Worm (Caenorhabditis elegans) whole organism, young adult: ENCODE measurements around the gene F43C11.16.

Experiments used
- B0019.2 ChIP-seq: fragments of 200-800 bp; sonication (Bioruptor generic); conservative IDR thresholded peaks from 2 replicates; pipeline ENCODE4 v1.3.6; 2022; ENCODE audit warnings: missing genetic modification reagents, missing genetic modification characterization, missing compliant biosample characterization
- B0035.1 ChIP-seq: sonication (generic microtip); optimal IDR thresholded peaks from 2 replicates; lab custom pipeline; 2016; ENCODE audit warnings: missing genetic modification characterization, mild to moderate bottlenecking, missing compliant biosample characterization, missing genotype, missing genetic modification reagents
- F49E8.2 ChIP-seq: sonication (generic microtip); optimal IDR thresholded peaks from 3 replicates; lab custom pipeline; 2017; ENCODE audit warnings: missing genetic modification characterization, mild to moderate bottlenecking, missing compliant biosample characterization, antibody characterized with exemption, moderate library complexity; ENCODE audit not compliant: insufficient read depth
- F57A8.1 ChIP-seq: fragments of 200-800 bp; sonication (Bioruptor generic); optimal IDR thresholded peaks from 2 replicates; lab custom pipeline; 2018; ENCODE audit warnings: mild to moderate bottlenecking, missing genetic modification characterization, moderate library complexity, missing compliant biosample characterization
- T26A5.8 ChIP-seq: sonication (generic microtip); optimal IDR thresholded peaks from 2 replicates; lab custom pipeline; 2016; ENCODE audit warnings: missing genetic modification characterization, missing compliant biosample characterization
- Y53F4B.3 ChIP-seq: fragments of 200-800 bp; sonication (Bioruptor generic); IDR thresholded peaks from 2 replicates; pipeline ENCODE4 v1.3.6; 2022; ENCODE audit warnings: missing genetic modification reagents, missing genetic modification characterization, missing compliant biosample characterization
- Y56A3A.18 ChIP-seq: fragments of 200-800 bp; sonication (Bioruptor generic); IDR thresholded peaks from 2 replicates; pipeline ENCODE4 v1.3.6; 2022; ENCODE audit warnings: missing genetic modification reagents, missing genetic modification characterization, missing compliant biosample characterization
- Y79H2A.3 ChIP-seq: fragments of 200-800 bp; sonication (Bioruptor generic); conservative IDR thresholded peaks from 2 replicates; pipeline ENCODE4 v1.3.6; 2022; ENCODE audit warnings: missing genetic modification reagents, missing genetic modification characterization, missing compliant biosample characterization
- ama-1 ChIP-seq, 3 experiments: fragments of 150-350 bp in 1 of 3; sonication (generic microtip) in 2 of 3; optimal IDR thresholded peaks; 2 replicates each; lab custom pipeline; 2014 to 2018; ENCODE audit warnings: missing biosample characterization in 2 of 3, missing genetic modification characterization in 2 of 3, missing genetic modification reagents in 2 of 3
- ceh-79 ChIP-seq: sonication (generic microtip); optimal IDR thresholded peaks from 2 replicates; lab custom pipeline; 2017; ENCODE audit warnings: mild to moderate bottlenecking, missing genetic modification characterization, missing compliant biosample characterization
- chd-7 ChIP-seq: sonication (generic microtip); optimal IDR thresholded peaks from 2 replicates; lab custom pipeline; 2016; ENCODE audit warnings: mild to moderate bottlenecking, missing genetic modification characterization, moderate library complexity, missing compliant biosample characterization
- die-1 ChIP-seq: sonication (generic microtip); optimal IDR thresholded peaks from 2 replicates; lab custom pipeline; 2016; ENCODE audit warnings: missing genotype, mild to moderate bottlenecking, missing genetic modification characterization, missing compliant biosample characterization
- dpff-1 ChIP-seq: sonication (generic microtip); optimal IDR thresholded peaks from 2 replicates; lab custom pipeline; 2017; ENCODE audit warnings: mild to moderate bottlenecking, missing genetic modification characterization, missing compliant biosample characterization
- hmg-20 ChIP-seq: fragments of 200-800 bp; sonication (Bioruptor generic); IDR thresholded peaks from 2 replicates; pipeline ENCODE4 v1.3.6; 2022; ENCODE audit warnings: missing genetic modification reagents, missing genetic modification characterization, missing compliant biosample characterization
- hrde-1 ChIP-seq: sonication (generic microtip); optimal IDR thresholded peaks from 2 replicates; lab custom pipeline; 2016; ENCODE audit warnings: missing genetic modification characterization, mild to moderate bottlenecking, missing compliant biosample characterization, moderate library complexity, missing genotype, missing genetic modification reagents, borderline replicate concordance
- lag-1 ChIP-seq: fragments of 200-800 bp; sonication (Bioruptor generic); IDR thresholded peaks from 2 replicates; pipeline ENCODE4 v1.3.6; 2022; ENCODE audit warnings: missing genetic modification reagents, missing genetic modification characterization, missing compliant biosample characterization
- let-526 ChIP-seq: fragments of 200-800 bp; sonication (Bioruptor generic); IDR thresholded peaks from 2 replicates; pipeline ENCODE4 v1.3.6; 2022; ENCODE audit warnings: missing genetic modification reagents, missing genetic modification characterization, missing compliant biosample characterization
- lin-35 ChIP-seq, 3 experiments: fragments of 150-350 bp in 2 of 3; sonication (generic microtip) in 1 of 3; optimal IDR thresholded peaks; 2 replicates each; lab custom pipeline; 2014 to 2018; ENCODE audit warnings: missing biosample characterization in 3 of 3, missing genetic modification characterization in 3 of 3, missing genetic modification reagents in 3 of 3
- lin-54 ChIP-seq: fragments of 200-800 bp; sonication (Bioruptor generic); optimal IDR thresholded peaks from 2 replicates; lab custom pipeline; 2018; ENCODE audit warnings: mild to moderate bottlenecking, missing genetic modification characterization, missing compliant biosample characterization
- lir-1 ChIP-seq: fragments of 200-800 bp; sonication (Bioruptor generic); conservative IDR thresholded peaks from 2 replicates; pipeline ENCODE4 v1.3.6; 2022; ENCODE audit warnings: missing genetic modification reagents, missing genetic modification characterization, missing compliant biosample characterization
- madf-6 ChIP-seq: fragments of 200-800 bp; sonication (Bioruptor generic); IDR thresholded peaks from 2 replicates; pipeline ENCODE4 v1.3.6; 2022; ENCODE audit warnings: missing genetic modification reagents, missing genetic modification characterization, missing compliant biosample characterization
- madf-8 ChIP-seq: fragments of 200-800 bp; sonication (Bioruptor generic); conservative IDR thresholded peaks from 2 replicates; pipeline ENCODE4 v1.3.6; 2022; ENCODE audit warnings: missing genetic modification reagents, missing genetic modification characterization, missing compliant biosample characterization
- mcd-1 ChIP-seq: fragments of 200-800 bp; sonication (Bioruptor generic); IDR thresholded peaks from 2 replicates; pipeline ENCODE4 v1.3.6; 2022; ENCODE audit warnings: missing genetic modification reagents, missing genetic modification characterization, missing compliant biosample characterization
- nfya-1 ChIP-seq: sonication (generic microtip); optimal IDR thresholded peaks from 2 replicates; lab custom pipeline; 2017; ENCODE audit warnings: antibody characterized with exemption, missing compliant biosample characterization, missing genetic modification characterization, borderline replicate concordance; ENCODE audit not compliant: insufficient read depth
- nfya-2 ChIP-seq: fragments of 200-800 bp; sonication (Bioruptor generic); IDR thresholded peaks from 2 replicates; pipeline ENCODE4 v1.3.6; 2022; ENCODE audit warnings: missing genetic modification reagents, missing genetic modification characterization, missing compliant biosample characterization
- nhr-120 ChIP-seq: fragments of 200-800 bp; sonication (Bioruptor generic); IDR thresholded peaks from 2 replicates; pipeline ENCODE4 v1.3.6; 2022; ENCODE audit warnings: missing genetic modification characterization, missing compliant biosample characterization
- nhr-80 ChIP-seq: sonication (generic microtip); optimal IDR thresholded peaks from 2 replicates; lab custom pipeline; 2016; ENCODE audit warnings: missing genetic modification characterization, missing compliant biosample characterization
- somi-1 ChIP-seq: fragments of 200-800 bp; sonication (Bioruptor generic); optimal IDR thresholded peaks from 2 replicates; lab custom pipeline; 2018; ENCODE audit warnings: mild to moderate bottlenecking, missing genetic modification characterization, missing compliant biosample characterization
- sptf-2 ChIP-seq: fragments of 200-800 bp; sonication (Bioruptor generic); optimal IDR thresholded peaks from 2 replicates; lab custom pipeline; 2018; ENCODE audit warnings: mild to moderate bottlenecking, missing genetic modification characterization, missing compliant biosample characterization
- tlf-1 ChIP-seq: fragments of 200-800 bp; sonication (Bioruptor generic); optimal IDR thresholded peaks from 2 replicates; lab custom pipeline; 2018; ENCODE audit warnings: mild to moderate bottlenecking, missing genetic modification characterization, missing compliant biosample characterization
- unc-62 ChIP-seq: fragments of 150-350 bp; optimal IDR thresholded peaks from 2 replicates; lab custom pipeline; 2014; ENCODE audit warnings: missing biosample characterization, missing genetic modification reagents, missing genetic modification characterization
- zfh-2 ChIP-seq: fragments of 200-800 bp; sonication (Bioruptor generic); conservative IDR thresholded peaks from 2 replicates; pipeline ENCODE4 v1.3.6; 2022; ENCODE audit warnings: missing genetic modification reagents, missing genetic modification characterization, missing compliant biosample characterization
- zim-3 ChIP-seq: sonication (generic microtip); optimal IDR thresholded peaks from 2 replicates; lab custom pipeline; 2017; ENCODE audit warnings: mild to moderate bottlenecking, missing genetic modification characterization, moderate library complexity, missing compliant biosample characterization
- ztf-25 ChIP-seq: fragments of 200-800 bp; sonication (Bioruptor generic); IDR thresholded peaks from 2 replicates; pipeline ENCODE4 v1.3.6; 2022; ENCODE audit warnings: missing genetic modification reagents, missing genetic modification characterization, missing compliant biosample characterization

Gene F43C11.16

DNA sequence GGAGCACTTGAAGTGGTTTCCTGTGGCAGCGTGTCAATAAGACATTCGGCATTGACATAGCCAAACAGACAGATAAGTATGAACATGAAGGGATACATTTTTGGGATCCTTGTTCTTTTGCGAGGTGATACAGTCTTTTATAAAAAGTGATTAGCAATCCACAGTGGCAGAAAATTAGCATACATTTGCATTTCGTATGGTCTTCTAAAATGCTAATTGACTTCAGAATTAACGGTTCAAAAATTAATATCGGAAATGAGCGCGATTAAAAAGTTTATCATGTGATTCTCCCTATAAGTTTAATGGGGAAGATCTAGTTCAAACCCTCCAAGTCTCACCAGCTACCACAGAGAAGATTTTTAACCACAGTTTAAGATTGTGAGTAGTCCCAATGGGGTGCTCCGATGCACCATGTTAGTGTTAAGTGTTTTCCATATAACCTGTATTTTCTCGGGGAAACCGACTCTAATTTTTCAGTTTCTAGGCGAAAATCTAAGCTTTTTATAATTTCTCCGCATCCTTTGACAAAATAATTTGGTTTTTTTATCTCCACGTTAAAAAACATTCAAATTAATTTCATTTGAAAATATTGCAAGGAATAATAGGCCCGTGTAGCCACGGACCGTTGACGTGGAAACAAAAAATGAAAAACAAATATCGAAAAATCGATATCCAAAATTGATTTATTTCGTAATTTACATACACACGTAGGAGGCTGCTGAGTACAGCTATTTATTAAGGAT, 6.9 kb upstream of the F43C11.16 start, which contains the start of the genes F43C11.12 and F16G10.5:
F43C11.12 (minus strand) TSS at position 101 of the 743 bp plus-strand sequence.
F16G10.5 (plus strand) TSS at position 693 of the 743 bp plus-strand sequence.
- TF ChIP-seq sptf-2 (GFP tag; lab: Kevin White, UChicago) (no peak), somi-1 (no peak), nhr-80 (tag; lab: Kevin White, UChicago) (no peak)

DNA sequence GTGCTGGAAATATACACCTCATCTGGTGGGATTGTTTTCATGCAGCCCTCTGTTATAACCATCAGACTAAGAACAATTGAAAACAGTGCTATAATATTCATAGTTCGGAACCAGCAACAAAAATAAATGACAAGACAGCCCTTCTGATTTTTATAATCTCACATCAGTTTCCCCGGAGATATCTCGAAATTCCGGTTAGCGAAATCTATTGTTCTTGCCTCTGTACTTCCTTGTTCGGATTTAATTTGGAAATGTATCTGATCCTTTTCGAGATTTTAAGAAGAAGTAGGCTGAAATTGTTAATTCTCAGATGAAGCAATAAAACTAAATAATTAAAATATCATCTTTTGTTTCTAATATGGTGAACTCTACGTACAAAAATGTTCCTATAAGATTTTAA, 3.8 kb upstream of the F43C11.16 start, which contains the start of gene F43C11.11:
F43C11.11 (minus strand) TSS at position 101 of the 400 bp plus-strand sequence.
- no peak for TF ChIP-seq F57A8.1
- TF ChIP-seq B0019.2 (GFP tag; lab: Robert Waterston, UW), result no peak
- no peak for TF ChIP-seq ama-1 (optimal IDR thresholded peaks at IDR 0.05; lab: Kevin White, UChicago)
- TF ChIP-seq ama-1 (GFP tag; optimal IDR thresholded peaks at IDR 0.05; lab: Kevin White, UChicago), result no peak
- TF ChIP-seq zfh-2 (GFP tag; lab: Robert Waterston, UW), result no peak
- TF ChIP-seq madf-8 (GFP tag; lab: Robert Waterston, UW), result no peak
- no peak for TF ChIP-seq ceh-79 (tag; lab: Kevin White, UChicago)
- TF ChIP-seq Y79H2A.3 (GFP tag; lab: Robert Waterston, UW), result no peak
- TF ChIP-seq zim-3 (tag; lab: Kevin White, UChicago), result no peak
- no peak for TF ChIP-seq die-1 (tag; lab: Kevin White, UChicago)
- no peak for TF ChIP-seq ztf-25 (GFP tag; lab: Robert Waterston, UW)
- TF ChIP-seq tlf-1, result no peak
- TF ChIP-seq lin-35 (GFP tag; optimal IDR thresholded peaks at IDR 0.05; lab: Kevin White, UChicago), result no peak
- TF ChIP-seq nhr-120 (GFP tag; lab: Robert Waterston, UW), result no peak
- TF ChIP-seq lag-1 (GFP tag; lab: Robert Waterston, UW), result no peak

DNA sequence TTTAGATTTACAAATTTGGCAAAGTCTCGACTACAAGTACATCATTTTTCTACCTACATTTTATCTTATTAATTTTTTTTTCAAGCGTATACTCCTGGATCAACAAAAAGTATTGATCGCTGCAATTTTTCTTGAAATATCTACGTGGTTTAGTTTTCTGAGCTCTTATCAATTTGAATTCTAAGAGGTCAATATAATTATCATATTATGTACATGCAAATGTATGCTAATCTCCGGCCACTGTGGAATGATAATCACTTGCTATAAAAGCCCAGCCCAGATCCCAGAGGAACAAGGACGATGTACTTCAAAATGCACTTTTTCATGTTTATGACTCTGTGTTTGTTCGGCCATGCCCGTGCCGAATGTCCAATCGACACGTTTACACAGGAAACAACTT, 3.1 kb downstream of the F43C11.16 start, which contains the start of gene F43C11.1:
F43C11.1 (plus strand) TSS at position 301 of the 400 bp plus-strand sequence.
- no peak for TF ChIP-seq mcd-1 (GFP tag; lab: Robert Waterston, UW)
- TF ChIP-seq unc-62 (GFP tag; lab: Kevin White, UChicago), result no peak
- no peak for TF ChIP-seq nfya-2 (GFP tag; lab: Robert Waterston, UW)
- TF ChIP-seq chd-7 (tag; lab: Kevin White, UChicago), result no peak
- no peak for TF ChIP-seq hmg-20 (GFP tag; lab: Robert Waterston, UW)
- no peak for TF ChIP-seq hrde-1 (tag; lab: Kevin White, UChicago)
- no peak for TF ChIP-seq dpff-1
- TF ChIP-seq madf-6 (GFP tag; lab: Robert Waterston, UW), result no peak
- no peak for TF ChIP-seq B0035.1
- TF ChIP-seq lir-1 (GFP tag; lab: Robert Waterston, UW), result no peak
- TF ChIP-seq nfya-1, result no peak
- no peak for TF ChIP-seq Y56A3A.18 (GFP tag; lab: Robert Waterston, UW)
- no peak for TF ChIP-seq zim-3 (tag; lab: Kevin White, UChicago)
- no peak for TF ChIP-seq lin-54 (GFP tag; lab: Kevin White, UChicago)
- TF ChIP-seq F49E8.2 (tag; lab: Kevin White, UChicago), result no peak
- no peak for TF ChIP-seq T26A5.8 (tag; lab: Kevin White, UChicago)
- no peak for TF ChIP-seq let-526 (GFP tag; lab: Robert Waterston, UW)
- TF ChIP-seq Y53F4B.3 (GFP tag; lab: Robert Waterston, UW), result no peak
